Worm (Caenorhabditis elegans) whole organism, L1 larva: ENCODE data around the gene Y49F6C.8.

Experiments used
- C04F5.9 ChIP-seq: sonication (generic microtip); optimal IDR thresholded peaks from 2 replicates; lab custom pipeline; 2016; ENCODE audit warnings: missing genetic modification characterization, missing compliant biosample characterization
- F16B12.6 ChIP-seq: fragments of 150-350 bp; optimal IDR thresholded peaks from 2 replicates; lab custom pipeline; 2014; ENCODE audit warnings: missing biosample characterization, missing genetic modification characterization
- blmp-1 ChIP-seq: fragments of 150-350 bp; optimal IDR thresholded peaks from 2 replicates; lab custom pipeline; 2014; ENCODE audit warnings: missing biosample characterization, missing genetic modification characterization
- ceh-82 ChIP-seq, 3 experiments: fragments of 150-350 bp in 1 of 3; sonication (generic microtip) in 2 of 3; optimal IDR thresholded peaks; 2 replicates each; lab custom pipeline; 2014 to 2017; ENCODE audit warnings: missing biosample characterization in 3 of 3, missing genetic modification characterization in 3 of 3
- dpl-1 ChIP-seq, 3 experiments: fragments of 150-350 bp in 2 of 3; sonication (generic microtip) in 1 of 3; optimal IDR thresholded peaks; 2 replicates each; lab custom pipeline; 2014 to 2017; ENCODE audit warnings: missing biosample characterization in 3 of 3, missing genetic modification characterization in 3 of 3, missing genetic modification reagents in 3 of 3
- efl-1 ChIP-seq, 4 experiments: fragments of 150-350 bp; optimal IDR thresholded peaks in 3 of 4; peaks in 1 of 4; 1 replicate in 1 of 4; 2 replicates in 3 of 4; lab custom pipeline; 2014; ENCODE audit warnings: missing biosample characterization in 2 of 4, missing genetic modification characterization in 2 of 4, missing genetic modification reagents in 2 of 4
- efl-3 ChIP-seq: fragments of 200-800 bp; sonication (Bioruptor generic); optimal IDR thresholded peaks from 2 replicates; lab custom pipeline; 2018; ENCODE audit warnings: mild to moderate bottlenecking, missing genetic modification characterization, missing compliant biosample characterization
- egl-13 ChIP-seq: sonication (generic microtip); optimal IDR thresholded peaks from 2 replicates; lab custom pipeline; 2016; ENCODE audit warnings: missing genotype, missing genetic modification reagents, missing genetic modification characterization, missing compliant biosample characterization
- fkh-8 ChIP-seq: sonication (generic microtip); optimal IDR thresholded peaks from 2 replicates; lab custom pipeline; 2016; ENCODE audit warnings: mild to moderate bottlenecking, missing genetic modification characterization, missing compliant biosample characterization
- jun-1 ChIP-seq: fragments of 150-350 bp; optimal IDR thresholded peaks from 2 replicates; lab custom pipeline; 2014; ENCODE audit warnings: missing biosample characterization, missing genetic modification reagents, missing genetic modification characterization
- lin-13 ChIP-seq: fragments of 150-350 bp; optimal IDR thresholded peaks from 2 replicates; lab custom pipeline; 2014; ENCODE audit warnings: missing biosample characterization, missing genetic modification reagents, missing genetic modification characterization
- lin-14 ChIP-seq: fragments of 200-800 bp; sonication (Bioruptor generic); optimal IDR thresholded peaks from 2 replicates; lab custom pipeline; 2018; ENCODE audit warnings: mild to moderate bottlenecking, missing genetic modification characterization, moderate library complexity, missing compliant biosample characterization
- lin-35 ChIP-seq, 2 experiments: fragments of 150-350 bp; optimal IDR thresholded peaks; 2 replicates each; lab custom pipeline; 2014; ENCODE audit warnings: missing biosample characterization in 2 of 2, missing genetic modification characterization in 2 of 2, missing genetic modification reagents in 2 of 2
- lir-3 ChIP-seq: sonication (generic microtip); optimal IDR thresholded peaks from 2 replicates; lab custom pipeline; 2016; ENCODE audit warnings: mild to moderate bottlenecking, missing genetic modification characterization, moderate library complexity, missing compliant biosample characterization; ENCODE audit not compliant: poor library complexity
- mep-1 ChIP-seq: fragments of 150-350 bp; optimal IDR thresholded peaks from 2 replicates; lab custom pipeline; 2014; ENCODE audit warnings: missing biosample characterization, missing genetic modification characterization
- nhr-11 ChIP-seq: fragments of 150-350 bp; optimal IDR thresholded peaks from 2 replicates; lab custom pipeline; 2014; ENCODE audit warnings: missing biosample characterization, missing genetic modification characterization
- nhr-12 ChIP-seq: sonication (generic microtip); optimal IDR thresholded peaks from 2 replicates; lab custom pipeline; 2017; ENCODE audit warnings: missing biosample characterization, missing genetic modification characterization
- nhr-77 ChIP-seq: fragments of 150-350 bp; optimal IDR thresholded peaks from 2 replicates; lab custom pipeline; 2014; ENCODE audit warnings: missing biosample characterization, missing genetic modification characterization
- nhr-90 ChIP-seq: sonication (generic microtip); optimal IDR thresholded peaks from 2 replicates; lab custom pipeline; 2016; ENCODE audit warnings: mild to moderate bottlenecking, missing genetic modification characterization, missing compliant biosample characterization; ENCODE audit not compliant: poor library complexity
- pax-3 ChIP-seq: fragments of 200-800 bp; sonication (Bioruptor generic); optimal IDR thresholded peaks from 2 replicates; lab custom pipeline; 2018; ENCODE audit warnings: mild to moderate bottlenecking, missing genetic modification characterization, moderate library complexity, missing compliant biosample characterization
- rnt-1 ChIP-seq: sonication (generic microtip); optimal IDR thresholded peaks from 2 replicates; lab custom pipeline; 2016; ENCODE audit warnings: mild to moderate bottlenecking, missing genetic modification characterization, moderate library complexity, missing compliant biosample characterization
- skn-1 ChIP-seq: fragments of 150-350 bp; optimal IDR thresholded peaks from 2 replicates; lab custom pipeline; 2014; ENCODE audit warnings: missing biosample characterization, missing genetic modification characterization
- sox-4 ChIP-seq: sonication (generic microtip); optimal IDR thresholded peaks from 2 replicates; lab custom pipeline; 2016; ENCODE audit warnings: missing genetic modification characterization, missing compliant biosample characterization
- sptf-1 ChIP-seq: fragments of 150-350 bp; optimal IDR thresholded peaks from 2 replicates; lab custom pipeline; 2014; ENCODE audit warnings: missing biosample characterization, missing genetic modification characterization
- sup-37 ChIP-seq: fragments of 200-800 bp; sonication (Bioruptor generic); optimal IDR thresholded peaks from 2 replicates; lab custom pipeline; 2018; ENCODE audit warnings: mild to moderate bottlenecking, missing genetic modification characterization, missing compliant biosample characterization
- tbx-2 ChIP-seq: sonication (generic microtip); optimal IDR thresholded peaks from 2 replicates; lab custom pipeline; 2016; ENCODE audit warnings: missing genetic modification characterization, missing compliant biosample characterization
- unc-62 ChIP-seq: fragments of 150-350 bp; optimal IDR thresholded peaks from 2 replicates; lab custom pipeline; 2014; ENCODE audit warnings: missing biosample characterization, missing genetic modification reagents, missing genetic modification characterization
- unc-86 ChIP-seq: sonication (generic microtip); optimal IDR thresholded peaks from 2 replicates; lab custom pipeline; 2016; ENCODE audit warnings: missing genetic modification characterization, missing compliant biosample characterization
- vab-15 ChIP-seq: sonication (generic microtip); optimal IDR thresholded peaks from 2 replicates; lab custom pipeline; 2017; ENCODE audit warnings: missing genotype, mild to moderate bottlenecking, missing genetic modification characterization, missing compliant biosample characterization
- xbp-1 ChIP-seq: sonication (generic microtip); optimal IDR thresholded peaks from 2 replicates; lab custom pipeline; 2016; ENCODE audit warnings: missing genetic modification characterization, missing compliant biosample characterization
- zag-1 ChIP-seq: fragments of 150-350 bp; optimal IDR thresholded peaks from 2 replicates; lab custom pipeline; 2014; ENCODE audit warnings: missing biosample characterization, missing genetic modification characterization
- zip-4 ChIP-seq: fragments of 200-800 bp; sonication (Bioruptor generic); optimal IDR thresholded peaks from 2 replicates; lab custom pipeline; 2018; ENCODE audit warnings: mild to moderate bottlenecking, missing genetic modification characterization, moderate library complexity, missing compliant biosample characterization
- ztf-4 ChIP-seq: fragments of 150-350 bp; optimal IDR thresholded peaks from 2 replicates; lab custom pipeline; 2014; ENCODE audit warnings: missing biosample characterization, missing genetic modification characterization

Gene Y49F6C.8

ce11 chrII:3402854-3403253 lies 32.9 kb upstream of the Y49F6C.8 start, which contains the start of gene nep-10:
Gene nep-10, minus strand, starts transcription at chrII:3402954.
- TF ChIP-seq nhr-90 (no peak), zip-4 (GFP tag; lab: Kevin White, UChicago) (no peak), nhr-77 (no peak), efl-1 (optimal IDR thresholded peaks at IDR 0.05; lab: Kevin White, UChicago) (no peak), efl-1 (GFP tag; optimal IDR thresholded peaks at IDR 0.05 in 1 of 2; lab: Kevin White, UChicago) (peak in 1 of 2 experiments; percentile 79)

ce11 chrII:3399212-3399611 lies 29.3 kb upstream of the Y49F6C.8 start, which contains the start of gene nep-9:
Gene nep-9, minus strand, starts transcription at chrII:3399312.
- TF ChIP-seq lin-13 (GFP tag; lab: Kevin White, UChicago) (no peak), lir-3 (tag; lab: Kevin White, UChicago) (no peak), ceh-82 (tag; optimal IDR thresholded peaks at IDR 0.05; lab: Kevin White, UChicago) (no peak), rnt-1 (tag; lab: Kevin White, UChicago) (no peak), nhr-12 (tag; lab: Kevin White, UChicago) (no peak), efl-3 (GFP tag; lab: Kevin White, UChicago) (no peak), egl-13 (tag; lab: Kevin White, UChicago) (no peak), zip-4 (GFP tag; lab: Kevin White, UChicago) (no peak), sox-4 (tag; lab: Kevin White, UChicago) (no peak), zag-1 (tag; lab: Kevin White, UChicago) (no peak), tbx-2 (tag; lab: Kevin White, UChicago) (no peak), C04F5.9 (tag; lab: Kevin White, UChicago) (no peak), xbp-1 (no peak), vab-15 (tag; lab: Kevin White, UChicago) (no peak), jun-1 (tag; lab: Kevin White, UChicago) (no peak), ztf-4 (tag; lab: Kevin White, UChicago) (no peak), fkh-8 (tag; lab: Kevin White, UChicago) (no peak)
- TF ChIP-seq, all 84 proteins: peak for 0

- TF ChIP-seq nhr-11: no peak
- TF ChIP-seq ceh-82 (tag; optimal IDR thresholded peaks at IDR 0.05; lab: Kevin White, UChicago): no peak
- TF ChIP-seq mep-1 (tag; lab: Kevin White, UChicago): no peak
- TF ChIP-seq sup-37 (GFP tag; lab: Kevin White, UChicago): no peak
- TF ChIP-seq lin-35 (GFP tag; optimal IDR thresholded peaks at IDR 0.05; lab: Kevin White, UChicago): no peak
- TF ChIP-seq blmp-1 (tag; lab: Kevin White, UChicago): no peak
- no peak for TF ChIP-seq sptf-1
- TF ChIP-seq unc-62 (GFP tag; lab: Kevin White, UChicago): no peak
- TF ChIP-seq dpl-1 (GFP tag; optimal IDR thresholded peaks at IDR 0.05; lab: Kevin White, UChicago): no peak
- TF ChIP-seq skn-1 (tag; lab: Kevin White, UChicago): no peak
- TF ChIP-seq efl-1 (optimal IDR thresholded peaks at IDR 0.05; lab: Kevin White, UChicago): no peak
- TF ChIP-seq efl-1 (GFP tag; optimal IDR thresholded peaks at IDR 0.05 in 1 of 2; lab: Kevin White, UChicago): no peak
- TF ChIP-seq, all 84 proteins: peak for 0
Observed at ce11 chrII:3395484-3395883, 25.6 kb upstream of the Y49F6C.8 start, which contains the start of gene nep-20. Gene nep-20, minus strand, starts transcription at chrII:3395584.

- no peak for TF ChIP-seq pax-3 (tag; lab: Kevin White, UChicago)
Observed at ce11 chrII:3387503-3387902, 17.6 kb upstream of the Y49F6C.8 start, which contains the start of gene T06D4.6. Gene T06D4.6, minus strand, starts transcription at chrII:3387603.

ce11 chrII:3385736-3386135 lies 15.8 kb upstream of the Y49F6C.8 start, which contains the start of gene T06D4.2:
Gene T06D4.2, minus strand, starts transcription at chrII:3385905.
- TF ChIP-seq F16B12.6 (tag; lab: Kevin White, UChicago) (no peak), unc-86 (tag; lab: Kevin White, UChicago) (no peak), lin-14 (GFP tag; lab: Kevin White, UChicago) (no peak)
